Worm (Caenorhabditis elegans): ENCODE data around the gene B0563.18.

DNA sequence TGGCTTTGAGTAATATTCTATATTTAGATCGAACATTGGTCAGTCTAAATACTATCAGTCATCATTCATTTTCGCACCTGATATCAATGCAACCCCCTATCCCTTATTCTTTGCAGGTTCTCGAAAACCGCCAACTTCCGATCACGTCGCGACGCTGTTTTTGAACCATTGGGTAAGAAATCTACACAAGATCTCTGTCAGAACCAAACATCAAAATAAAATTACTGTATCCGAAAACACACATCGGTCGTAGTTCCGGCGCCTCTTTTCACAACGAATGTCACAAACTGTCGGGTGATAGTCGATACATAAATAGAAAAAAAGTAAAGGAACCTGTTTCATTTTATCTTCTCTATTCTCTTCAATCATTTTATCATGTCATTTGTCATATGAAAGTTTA, 25.4 kb upstream of the B0563.18 start:
- no peak for TF ChIP-seq W03F9.2 (tag; optimal IDR thresholded peaks at IDR 0.05)
- TF ChIP-seq him-1 (tag; optimal IDR thresholded peaks at IDR 0.05), result no peak
- no peak for TF ChIP-seq dao-5 (tag; optimal IDR thresholded peaks at IDR 0.05)
